Worm (Caenorhabditis elegans) whole organism, young adult: ENCODE data around the gene crh-1.

Source experiments
- F23B12.7 ChIP-seq: sonication (generic microtip); optimal IDR thresholded peaks from 2 replicates; lab custom pipeline; 2017; ENCODE audit warnings: missing genetic modification characterization, mild to moderate bottlenecking, missing compliant biosample characterization, antibody characterized with exemption, moderate library complexity; ENCODE audit not compliant: insufficient read depth
- F33H1.4 ChIP-seq: fragments of 200-800 bp; sonication (Bioruptor generic); IDR thresholded peaks from 2 replicates; pipeline ENCODE4 v1.3.6; 2022; ENCODE audit warnings: missing genetic modification reagents, missing genetic modification characterization, missing compliant biosample characterization
- F49E8.2 ChIP-seq: sonication (generic microtip); optimal IDR thresholded peaks from 3 replicates; lab custom pipeline; 2017; ENCODE audit warnings: missing genetic modification characterization, mild to moderate bottlenecking, missing compliant biosample characterization, antibody characterized with exemption, moderate library complexity; ENCODE audit not compliant: insufficient read depth
- T07F8.4 ChIP-seq: sonication (generic microtip); optimal IDR thresholded peaks from 2 replicates; lab custom pipeline; 2016; ENCODE audit warnings: mild to moderate bottlenecking, missing genetic modification characterization, moderate library complexity, missing compliant biosample characterization
- Y53G8AR.9 ChIP-seq: fragments of 200-800 bp; sonication (Bioruptor generic); conservative IDR thresholded peaks from 2 replicates; pipeline ENCODE4 v1.3.6; 2022; ENCODE audit warnings: missing genetic modification reagents, missing genetic modification characterization, missing compliant biosample characterization
- Y67H2A.10 ChIP-seq: fragments of 200-800 bp; sonication (Bioruptor generic); conservative IDR thresholded peaks from 2 replicates; pipeline ENCODE4 v1.3.6; 2022; ENCODE audit warnings: missing genetic modification reagents, missing genetic modification characterization, missing compliant biosample characterization
- aptf-3 ChIP-seq: fragments of 200-800 bp; sonication (Bioruptor generic); IDR thresholded peaks from 2 replicates; pipeline ENCODE4 v1.3.6; 2022; ENCODE audit warnings: missing genetic modification characterization, missing compliant biosample characterization
- atf-7 ChIP-seq: sonication (generic microtip); optimal IDR thresholded peaks from 2 replicates; lab custom pipeline; 2017; ENCODE audit warnings: mild to moderate bottlenecking, missing genetic modification characterization, missing compliant biosample characterization
- ceh-91 ChIP-seq: fragments of 200-800 bp; sonication (Bioruptor generic); IDR thresholded peaks from 2 replicates; pipeline ENCODE4 v1.3.6; 2022; ENCODE audit warnings: missing genetic modification reagents, missing genetic modification characterization, missing compliant biosample characterization
- dox-1 ChIP-seq: fragments of 200-800 bp; sonication (Bioruptor generic); IDR thresholded peaks from 2 replicates; pipeline ENCODE4 v1.3.6; 2022; ENCODE audit warnings: missing genetic modification reagents, missing genetic modification characterization, missing compliant biosample characterization
- dpl-1 ChIP-seq: fragments of 150-350 bp; optimal IDR thresholded peaks from 2 replicates; lab custom pipeline; 2014; ENCODE audit warnings: missing biosample characterization, missing genetic modification reagents, missing genetic modification characterization
- hmg-20 ChIP-seq: fragments of 200-800 bp; sonication (Bioruptor generic); IDR thresholded peaks from 2 replicates; pipeline ENCODE4 v1.3.6; 2022; ENCODE audit warnings: missing genetic modification reagents, missing genetic modification characterization, missing compliant biosample characterization
- hsf-1 ChIP-seq: fragments of 200-800 bp; sonication (Bioruptor generic); IDR thresholded peaks from 2 replicates; pipeline ENCODE4 v1.3.6; 2022; ENCODE audit warnings: missing genetic modification reagents, missing genetic modification characterization, missing compliant biosample characterization
- lag-1 ChIP-seq: fragments of 200-800 bp; sonication (Bioruptor generic); IDR thresholded peaks from 2 replicates; pipeline ENCODE4 v1.3.6; 2022; ENCODE audit warnings: missing genetic modification reagents, missing genetic modification characterization, missing compliant biosample characterization
- let-526 ChIP-seq: fragments of 200-800 bp; sonication (Bioruptor generic); IDR thresholded peaks from 2 replicates; pipeline ENCODE4 v1.3.6; 2022; ENCODE audit warnings: missing genetic modification reagents, missing genetic modification characterization, missing compliant biosample characterization
- lin-35 ChIP-seq, 3 experiments: fragments of 150-350 bp in 2 of 3; sonication (generic microtip) in 1 of 3; optimal IDR thresholded peaks; 2 replicates each; lab custom pipeline; 2014 to 2018; ENCODE audit warnings: missing biosample characterization in 3 of 3, missing genetic modification characterization in 3 of 3, missing genetic modification reagents in 3 of 3
- lin-54 ChIP-seq: fragments of 200-800 bp; sonication (Bioruptor generic); optimal IDR thresholded peaks from 2 replicates; lab custom pipeline; 2018; ENCODE audit warnings: mild to moderate bottlenecking, missing genetic modification characterization, missing compliant biosample characterization
- lsy-27 ChIP-seq: sonication (generic microtip); optimal IDR thresholded peaks from 2 replicates; lab custom pipeline; 2017; ENCODE audit warnings: missing genetic modification characterization, mild to moderate bottlenecking, missing compliant biosample characterization, antibody characterized with exemption, missing genotype, borderline replicate concordance; ENCODE audit not compliant: insufficient read depth
- madf-8 ChIP-seq: fragments of 200-800 bp; sonication (Bioruptor generic); conservative IDR thresholded peaks from 2 replicates; pipeline ENCODE4 v1.3.6; 2022; ENCODE audit warnings: missing genetic modification reagents, missing genetic modification characterization, missing compliant biosample characterization
- mxl-1 ChIP-seq: sonication (generic microtip); optimal IDR thresholded peaks from 2 replicates; lab custom pipeline; 2016; ENCODE audit warnings: missing genetic modification characterization, missing compliant biosample characterization
- nhr-120 ChIP-seq: fragments of 200-800 bp; sonication (Bioruptor generic); IDR thresholded peaks from 2 replicates; pipeline ENCODE4 v1.3.6; 2022; ENCODE audit warnings: missing genetic modification characterization, missing compliant biosample characterization
- nhr-27 ChIP-seq: fragments of 200-800 bp; sonication (Bioruptor generic); optimal IDR thresholded peaks from 2 replicates; lab custom pipeline; 2018; ENCODE audit warnings: mild to moderate bottlenecking, missing genetic modification characterization, moderate library complexity, missing compliant biosample characterization
- snpc-1.1 ChIP-seq: sonication (generic microtip); optimal IDR thresholded peaks from 2 replicates; lab custom pipeline; 2017; ENCODE audit warnings: missing genetic modification characterization, mild to moderate bottlenecking, missing compliant biosample characterization, antibody characterized with exemption, moderate library complexity, missing genotype, missing genetic modification reagents; ENCODE audit not compliant: insufficient read depth
- snpc-4 ChIP-seq, 5 experiments: fragments of 150-350 bp in 1 of 5; sonication (generic microtip) in 4 of 5; optimal IDR thresholded peaks; 2 replicates each; lab custom pipeline; 2014 to 2018; ENCODE audit warnings: missing genetic modification characterization in 5 of 5, missing biosample characterization in 3 of 5, antibody characterized with exemption in 2 of 5, mild to moderate bottlenecking in 2 of 5, missing compliant biosample characterization in 2 of 5, missing genotype in 2 of 5, moderate library complexity in 2 of 5, missing genetic modification reagents in 1 of 5
- tbp1 ChIP-seq: fragments of 200-800 bp; sonication (Bioruptor generic); optimal IDR thresholded peaks from 2 replicates; lab custom pipeline; 2018; ENCODE audit warnings: mild to moderate bottlenecking, missing genetic modification characterization, missing compliant biosample characterization
- unc-130 ChIP-seq: sonication (generic microtip); optimal IDR thresholded peaks from 2 replicates; lab custom pipeline; 2016; ENCODE audit warnings: missing genetic modification reagents, missing genetic modification characterization, missing compliant biosample characterization
- xnd-1 ChIP-seq: sonication (generic microtip); optimal IDR thresholded peaks from 2 replicates; lab custom pipeline; 2016; ENCODE audit warnings: missing genotype, missing genetic modification reagents, missing genetic modification characterization, missing compliant biosample characterization
- zfh-2 ChIP-seq: fragments of 200-800 bp; sonication (Bioruptor generic); conservative IDR thresholded peaks from 2 replicates; pipeline ENCODE4 v1.3.6; 2022; ENCODE audit warnings: missing genetic modification reagents, missing genetic modification characterization, missing compliant biosample characterization
- zim-3 ChIP-seq: sonication (generic microtip); optimal IDR thresholded peaks from 2 replicates; lab custom pipeline; 2017; ENCODE audit warnings: mild to moderate bottlenecking, missing genetic modification characterization, moderate library complexity, missing compliant biosample characterization
- ztf-22 ChIP-seq: fragments of 200-800 bp; sonication (Bioruptor generic); optimal IDR thresholded peaks from 2 replicates; lab custom pipeline; 2018; ENCODE audit warnings: mild to moderate bottlenecking, missing genetic modification characterization, moderate library complexity, missing compliant biosample characterization
- ztf-25 ChIP-seq: fragments of 200-800 bp; sonication (Bioruptor generic); IDR thresholded peaks from 2 replicates; pipeline ENCODE4 v1.3.6; 2022; ENCODE audit warnings: missing genetic modification reagents, missing genetic modification characterization, missing compliant biosample characterization
- ztf-3 ChIP-seq: fragments of 200-800 bp; sonication (Bioruptor generic); optimal IDR thresholded peaks from 2 replicates; lab custom pipeline; 2018; ENCODE audit warnings: mild to moderate bottlenecking, missing genetic modification characterization, missing compliant biosample characterization

The crh-1 gene

ce11 chrIII:11632376-11632775 lies 25.2 kb upstream of the crh-1 start (continued):
- no peak for TF ChIP-seq madf-8 (GFP tag; lab: Robert Waterston, UW)
- TF ChIP-seq mxl-1 (tag; lab: Kevin White, UChicago): no peak
- TF ChIP-seq nhr-27 (tag; lab: Kevin White, UChicago): no peak
- TF ChIP-seq unc-130 (GFP tag; lab: Kevin White, UChicago): no peak
- no peak for TF ChIP-seq snpc-4 (GFP tag; optimal IDR thresholded peaks at IDR 0.05; lab: Kevin White, UChicago)
- no peak for TF ChIP-seq snpc-4 (tag; optimal IDR thresholded peaks at IDR 0.05; lab: Kevin White, UChicago)
- no peak for TF ChIP-seq Y67H2A.10

- no peak for TF ChIP-seq hmg-20 (GFP tag; lab: Robert Waterston, UW)
- no peak for TF ChIP-seq F49E8.2 (tag; lab: Kevin White, UChicago)
- TF ChIP-seq Y67H2A.10: no peak
- TF ChIP-seq ceh-91 (GFP tag; lab: Robert Waterston, UW): no peak
- 0 out of 2 replicates have a peak, but pooled peaks have one; percentile 20 for TF ChIP-seq nhr-120 (GFP tag; lab: Robert Waterston, UW)
- no peak for TF ChIP-seq snpc-1.1 (tag; lab: Kevin White, UChicago)
- no peak for TF ChIP-seq xnd-1 (tag; lab: Kevin White, UChicago)
- no peak for TF ChIP-seq unc-130 (GFP tag; lab: Kevin White, UChicago)
Measured at ce11 chrIII:11633444-11633843, 24.1 kb upstream of the crh-1 start.

- TF ChIP-seq tbp1 (GFP tag; lab: Kevin White, UChicago) (no peak), dpl-1 (GFP tag; lab: Kevin White, UChicago) (no peak), zim-3 (tag; lab: Kevin White, UChicago) (no peak), snpc-4 (GFP tag; optimal IDR thresholded peaks at IDR 0.05; lab: Kevin White, UChicago) (no peak), snpc-4 (tag; optimal IDR thresholded peaks at IDR 0.05; lab: Kevin White, UChicago) (no peak), lsy-27 (tag; lab: Kevin White, UChicago) (no peak), ceh-91 (GFP tag; lab: Robert Waterston, UW) (no peak), ztf-25 (GFP tag; lab: Robert Waterston, UW) (no peak), F23B12.7 (tag; lab: Kevin White, UChicago) (no peak), zfh-2 (no peak), ztf-22 (no peak), F33H1.4 (GFP tag; lab: Robert Waterston, UW) (no peak), T07F8.4 (tag; lab: Kevin White, UChicago) (no peak), lag-1 (GFP tag; lab: Robert Waterston, UW) (no peak), dox-1 (no peak), lin-54 (GFP tag; lab: Kevin White, UChicago) (no peak), hsf-1 (GFP tag; lab: Robert Waterston, UW) (no peak), unc-130 (GFP tag; lab: Kevin White, UChicago) (no peak)
Measured at ce11 chrIII:11635000-11635399, 22.6 kb upstream of the crh-1 start.

ce11 chrIII:11636740-11637139 lies 20.8 kb upstream of the crh-1 start, which contains the start of gene tbx-33:
TSS of gene tbx-33 (minus strand) at chrIII:11636840.
- no peak for TF ChIP-seq aptf-3 (GFP tag; lab: Robert Waterston, UW)
- no peak for TF ChIP-seq T07F8.4 (tag; lab: Kevin White, UChicago)
- no peak for TF ChIP-seq lin-35 (GFP tag; optimal IDR thresholded peaks at IDR 0.05; lab: Kevin White, UChicago)
- no peak for TF ChIP-seq zfh-2
- TF ChIP-seq Y53G8AR.9 (GFP tag; lab: Robert Waterston, UW): no peak
- no peak for TF ChIP-seq let-526
- no peak for TF ChIP-seq ztf-3 (GFP tag; lab: Kevin White, UChicago)
- TF ChIP-seq atf-7: no peak
- TF ChIP-seq, all 124 proteins: peak for 0
